Worm (Caenorhabditis elegans) whole organism, mixed stage, embryonic: ENCODE data around the gene Y44A6D.7.

ENCODE experiments used
- ces-1 ChIP-seq: fragments of 150-350 bp; optimal IDR thresholded peaks from 2 replicates; lab custom pipeline; 2014; ENCODE audit warnings: missing biosample characterization, missing genetic modification reagents, missing genetic modification characterization
- elt-1 ChIP-seq: sonication (generic microtip); optimal IDR thresholded peaks from 2 replicates; lab custom pipeline; 2017; ENCODE audit warnings: missing genetic modification characterization, mild to moderate bottlenecking, missing compliant biosample characterization, antibody characterized with exemption, moderate library complexity, borderline replicate concordance; ENCODE audit not compliant: insufficient read depth
- elt-3 ChIP-seq: fragments of 150-350 bp; optimal IDR thresholded peaks from 2 replicates; lab custom pipeline; 2014; ENCODE audit warnings: missing biosample characterization, missing genetic modification characterization
- flh-1 ChIP-seq: fragments of 200-800 bp; sonication (Bioruptor generic); optimal IDR thresholded peaks from 2 replicates; lab custom pipeline; 2018; ENCODE audit warnings: mild to moderate bottlenecking, missing genetic modification characterization, moderate library complexity, missing compliant biosample characterization
- ham-2 ChIP-seq: fragments of 200-800 bp; sonication (Bioruptor generic); optimal IDR thresholded peaks from 2 replicates; lab custom pipeline; 2018; ENCODE audit warnings: mild to moderate bottlenecking, missing genetic modification characterization, missing compliant biosample characterization
- lin-13 ChIP-seq: fragments of 150-350 bp; optimal IDR thresholded peaks from 2 replicates; lab custom pipeline; 2014; ENCODE audit warnings: missing biosample characterization, missing genetic modification characterization
- mab-5 ChIP-seq: fragments of 150-350 bp; optimal IDR thresholded peaks from 2 replicates; lab custom pipeline; 2014; ENCODE audit warnings: missing biosample characterization, missing genetic modification characterization
- nhr-12 ChIP-seq: fragments of 150-350 bp; optimal IDR thresholded peaks from 2 replicates; lab custom pipeline; 2014; ENCODE audit warnings: missing biosample characterization, missing genetic modification characterization
- nhr-237 ChIP-seq: fragments of 150-350 bp; optimal IDR thresholded peaks from 2 replicates; lab custom pipeline; 2014; ENCODE audit warnings: missing biosample characterization, missing genetic modification characterization
- nhr-28 ChIP-seq: fragments of 150-350 bp; optimal IDR thresholded peaks from 2 replicates; lab custom pipeline; 2014; ENCODE audit warnings: missing biosample characterization, missing genetic modification characterization
- nhr-76 ChIP-seq: sonication (generic microtip); optimal IDR thresholded peaks from 2 replicates; lab custom pipeline; 2017; ENCODE audit warnings: missing biosample characterization, missing genetic modification characterization
- unc-39 ChIP-seq: fragments of 150-350 bp; optimal IDR thresholded peaks from 2 replicates; lab custom pipeline; 2014; ENCODE audit warnings: missing biosample characterization, missing genetic modification characterization
- unc-62 ChIP-seq: fragments of 150-350 bp; optimal IDR thresholded peaks from 2 replicates; lab custom pipeline; 2014; ENCODE audit warnings: missing biosample characterization, missing genetic modification reagents, missing genetic modification characterization
- ztf-11 ChIP-seq: fragments of 150-350 bp; optimal IDR thresholded peaks from 2 replicates; lab custom pipeline; 2014; ENCODE audit warnings: missing biosample characterization, missing genetic modification characterization

DNA sequence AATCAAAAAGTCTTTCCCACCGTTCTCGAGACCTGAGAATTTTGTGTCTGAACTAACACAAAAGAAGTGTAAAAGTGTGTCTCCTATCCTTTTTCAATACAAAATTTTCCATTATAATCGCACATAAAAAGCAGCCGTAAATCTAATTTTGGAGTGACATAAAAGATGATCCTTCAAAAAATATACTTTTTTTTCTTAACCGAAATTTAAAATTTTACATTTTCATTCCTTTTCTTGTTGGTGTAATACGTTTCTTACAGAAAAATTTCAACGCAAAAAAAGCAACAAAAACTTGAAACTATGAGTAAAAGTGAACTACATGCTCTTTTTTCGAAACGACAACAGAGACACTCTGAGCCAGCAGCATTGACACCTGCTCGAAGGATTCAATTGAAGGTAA is 7.5 kb upstream of the Y44A6D.7 start, which contains the start of gene Y44A6D.6:
- TF ChIP-seq elt-1 (no peak), nhr-28 (tag; lab: Kevin White, UChicago) (no peak), nhr-76 (tag; lab: Kevin White, UChicago) (no peak), ham-2 (GFP tag; lab: Kevin White, UChicago) (no peak), lin-13 (tag; lab: Kevin White, UChicago) (no peak), nhr-237 (no peak), elt-3 (tag; lab: Kevin White, UChicago) (no peak), unc-62 (GFP tag; lab: Kevin White, UChicago) (no peak), nhr-12 (tag; lab: Kevin White, UChicago) (no peak), ztf-11 (tag; lab: Kevin White, UChicago) (no peak), mab-5 (no peak), flh-1 (GFP tag; lab: Kevin White, UChicago) (no peak), ces-1 (no peak), unc-39 (no peak)
